Fruit fly (Drosophila melanogaster) whole organism, wandering third instar larva: ENCODE measurements around the gene CG42523.

ENCODE experiments used
- Abd-B ChIP-seq: fragments of >200 bp; optimal IDR thresholded peaks from 2 replicates; lab custom pipeline; 2017; ENCODE audit warnings: missing biosample characterization, missing genetic modification characterization
- CG32264 ChIP-seq: fragments of 200-800 bp; sonication (Bioruptor generic); optimal IDR thresholded peaks from 2 replicates; lab custom pipeline; 2016; ENCODE audit warnings: missing biosample characterization, missing genetic modification characterization
- CG9705 ChIP-seq: fragments of 200-800 bp; sonication (Bioruptor generic); optimal IDR thresholded peaks from 2 replicates; lab custom pipeline; 2018; ENCODE audit warnings: missing biosample characterization, mild to moderate bottlenecking, missing genetic modification characterization
- CrebA ChIP-seq: fragments of 200-800 bp; sonication (Bioruptor generic); optimal IDR thresholded peaks from 2 replicates; lab custom pipeline; 2016; ENCODE audit warnings: missing biosample characterization, mild to moderate bottlenecking, missing genetic modification characterization, borderline replicate concordance
- Dfd ChIP-seq: fragments of >200 bp; optimal IDR thresholded peaks from 2 replicates; lab custom pipeline; 2017; ENCODE audit warnings: missing biosample characterization, missing genetic modification characterization
- Dif ChIP-seq: fragments of 200-275, 200-300 bp; sonication (Bioruptor generic); optimal IDR thresholded peaks from 2 replicates; lab custom pipeline; 2018; ENCODE audit warnings: missing biosample characterization, missing genetic modification characterization; ENCODE audit not compliant: partially characterized antibody
- GATAd ChIP-seq: sonication (Bioruptor generic); optimal IDR thresholded peaks from 2 replicates; lab custom pipeline; 2016; ENCODE audit warnings: missing biosample characterization, missing genetic modification characterization
- HLH106 ChIP-seq: fragments of 200-800 bp; optimal IDR thresholded peaks from 3 replicates; lab custom pipeline; 2019; ENCODE audit warnings: missing biosample characterization, mild to moderate bottlenecking, missing genetic modification characterization, moderate library complexity
- Hnf4 ChIP-seq: fragments of 200-800 bp; sonication (Bioruptor generic); optimal IDR thresholded peaks from 2 replicates; lab custom pipeline; 2016; ENCODE audit warnings: missing biosample characterization, mild to moderate bottlenecking, missing genetic modification characterization
- Hr78 ChIP-seq: fragments of >200 bp; optimal IDR thresholded peaks from 2 replicates; lab custom pipeline; 2017; ENCODE audit warnings: missing biosample characterization, missing genetic modification characterization
- Hr83 ChIP-seq: fragments of 200-300 bp; sonication (Bioruptor generic); optimal IDR thresholded peaks from 2 replicates; lab custom pipeline; 2016; ENCODE audit warnings: missing biosample characterization, mild to moderate bottlenecking, missing genetic modification characterization, moderate library complexity; ENCODE audit not compliant: poor library complexity, severe bottlenecking
- Jra ChIP-seq: sonication (Bioruptor generic); optimal IDR thresholded peaks from 2 replicates; lab custom pipeline; 2016; ENCODE audit warnings: missing biosample characterization, missing genetic modification characterization
- Mio ChIP-seq: sonication (Bioruptor generic); optimal IDR thresholded peaks from 2 replicates; lab custom pipeline; 2016; ENCODE audit warnings: missing biosample characterization, missing genetic modification characterization
- Myc ChIP-seq: fragments of >200 bp; optimal IDR thresholded peaks from 2 replicates; lab custom pipeline; 2017
- N ChIP-seq: fragments of >200 bp; optimal IDR thresholded peaks from 2 replicates; lab custom pipeline; 2018; ENCODE audit warnings: missing biosample characterization, missing external identifiers, missing genetic modification characterization
- OdsH ChIP-seq: fragments of 200-800 bp; sonication (Bioruptor generic); optimal IDR thresholded peaks from 2 replicates; lab custom pipeline; 2016; ENCODE audit warnings: missing biosample characterization, mild to moderate bottlenecking, missing genetic modification characterization
- Rel ChIP-seq, 2 experiments: fragments of 200-800 bp; sonication (Bioruptor generic) in 1 of 2; optimal IDR thresholded peaks; 2 replicates in 1 of 2; 3 replicates in 1 of 2; lab custom pipeline; 2016 to 2019; ENCODE audit warnings: mild to moderate bottlenecking in 2 of 2, missing biosample characterization in 2 of 2, missing genetic modification characterization in 2 of 2, moderate library complexity in 1 of 2
- Sp1 ChIP-seq: fragments of 200-800 bp; sonication (Bioruptor generic); optimal IDR thresholded peaks from 3 replicates; lab custom pipeline; 2019; ENCODE audit warnings: missing biosample characterization, mild to moderate bottlenecking, missing genetic modification characterization, moderate library complexity
- Vsx2 ChIP-seq: fragments of 200-300, 225-300 bp; sonication (Bioruptor generic); optimal IDR thresholded peaks from 2 replicates; lab custom pipeline; 2018; ENCODE audit warnings: missing biosample characterization, missing genetic modification characterization; ENCODE audit not compliant: partially characterized antibody
- br ChIP-seq: fragments of 200-800 bp; sonication (Bioruptor generic); optimal IDR thresholded peaks from 2 replicates; lab custom pipeline; 2016; ENCODE audit warnings: missing biosample characterization, missing genetic modification characterization
- brk ChIP-seq: fragments of 200-800 bp; sonication (Bioruptor generic); optimal IDR thresholded peaks from 2 replicates; lab custom pipeline; 2016; ENCODE audit warnings: missing biosample characterization, mild to moderate bottlenecking, missing genetic modification characterization
- dl ChIP-seq, 2 experiments: fragments of 175-275, 200-275 bp in 1 of 2; fragments of 200-275 bp in 1 of 2; sonication (Bioruptor generic); optimal IDR thresholded peaks; lab custom pipeline; 2018; ENCODE audit warnings: mild to moderate bottlenecking in 2 of 2, missing biosample characterization in 2 of 2, missing genetic modification characterization in 2 of 2, moderate library complexity in 2 of 2; ENCODE audit not compliant: partially characterized antibody in 2 of 2, insufficient read depth in 1 of 2
- dmrt93B ChIP-seq: fragments of 200-800 bp; sonication (Bioruptor generic); optimal IDR thresholded peaks from 2 replicates; lab custom pipeline; 2018; ENCODE audit warnings: missing biosample characterization, mild to moderate bottlenecking, missing genetic modification characterization
- dsf ChIP-seq: sonication (Bioruptor generic); optimal IDR thresholded peaks from 2 replicates; lab custom pipeline; 2016; ENCODE audit warnings: missing biosample characterization, missing genetic modification characterization, borderline replicate concordance
- ey ChIP-seq: fragments of 200-800 bp; sonication (Bioruptor generic); optimal IDR thresholded peaks from 2 replicates; lab custom pipeline; 2016; ENCODE audit warnings: missing biosample characterization, missing genetic modification characterization
- foxo ChIP-seq, 2 experiments: fragments of 200-800 bp; sonication (Bioruptor generic); optimal IDR thresholded peaks; 2 replicates in 1 of 2; 3 replicates in 1 of 2; lab custom pipeline; 2016 to 2017; ENCODE audit warnings: missing biosample characterization in 2 of 2, missing genetic modification characterization in 2 of 2
- fru ChIP-seq: fragments of 200-800 bp; sonication (Bioruptor generic); optimal IDR thresholded peaks from 3 replicates; lab custom pipeline; 2016; ENCODE audit warnings: missing biosample characterization, mild to moderate bottlenecking, missing genetic modification characterization
- h ChIP-seq: fragments of 200-800 bp; sonication (Bioruptor generic); optimal IDR thresholded peaks from 3 replicates; lab custom pipeline; 2016; ENCODE audit warnings: missing biosample characterization, mild to moderate bottlenecking, missing genetic modification characterization
- jim ChIP-seq: fragments of 175-275, 200-325 bp; sonication (Bioruptor generic); optimal IDR thresholded peaks from 2 replicates; lab custom pipeline; 2016; ENCODE audit warnings: missing biosample characterization, mild to moderate bottlenecking, missing genetic modification characterization
- lola ChIP-seq: fragments of >200 bp; optimal IDR thresholded peaks from 2 replicates; lab custom pipeline; 2017; ENCODE audit warnings: missing biosample characterization, missing genetic modification characterization
- pan ChIP-seq: fragments of >200 bp; optimal IDR thresholded peaks from 2 replicates; lab custom pipeline; 2017
- psq ChIP-seq: fragments of 200-800 bp; sonication (Bioruptor generic); optimal IDR thresholded peaks from 3 replicates; lab custom pipeline; 2017; ENCODE audit warnings: missing biosample characterization, mild to moderate bottlenecking, missing genetic modification characterization, moderate library complexity
- rgr ChIP-seq: fragments of 200-800 bp; sonication (Bioruptor generic); optimal IDR thresholded peaks from 3 replicates; lab custom pipeline; 2016; ENCODE audit warnings: missing biosample characterization, mild to moderate bottlenecking, missing genetic modification characterization
- sage ChIP-seq: fragments of 200-800 bp; sonication (Bioruptor generic); optimal IDR thresholded peaks from 2 replicates; lab custom pipeline; 2016; ENCODE audit warnings: missing biosample characterization, mild to moderate bottlenecking, missing genetic modification characterization
- sv ChIP-seq: fragments of 200-800 bp; sonication (Bioruptor generic); optimal IDR thresholded peaks from 3 replicates; lab custom pipeline; 2016; ENCODE audit warnings: missing biosample characterization, missing genetic modification characterization
- tai ChIP-seq: sonication (Bioruptor generic); optimal IDR thresholded peaks from 2 replicates; lab custom pipeline; 2016; ENCODE audit warnings: missing biosample characterization, missing genetic modification characterization
- usp ChIP-seq: fragments of >200 bp; optimal IDR thresholded peaks from 2 replicates; lab custom pipeline; 2017; ENCODE audit warnings: missing biosample characterization, missing genetic modification characterization
- woc ChIP-seq: sonication (Bioruptor generic); optimal IDR thresholded peaks from 2 replicates; lab custom pipeline; 2016; ENCODE audit warnings: missing biosample characterization, mild to moderate bottlenecking, missing genetic modification characterization

Gene CG42523

DNA sequence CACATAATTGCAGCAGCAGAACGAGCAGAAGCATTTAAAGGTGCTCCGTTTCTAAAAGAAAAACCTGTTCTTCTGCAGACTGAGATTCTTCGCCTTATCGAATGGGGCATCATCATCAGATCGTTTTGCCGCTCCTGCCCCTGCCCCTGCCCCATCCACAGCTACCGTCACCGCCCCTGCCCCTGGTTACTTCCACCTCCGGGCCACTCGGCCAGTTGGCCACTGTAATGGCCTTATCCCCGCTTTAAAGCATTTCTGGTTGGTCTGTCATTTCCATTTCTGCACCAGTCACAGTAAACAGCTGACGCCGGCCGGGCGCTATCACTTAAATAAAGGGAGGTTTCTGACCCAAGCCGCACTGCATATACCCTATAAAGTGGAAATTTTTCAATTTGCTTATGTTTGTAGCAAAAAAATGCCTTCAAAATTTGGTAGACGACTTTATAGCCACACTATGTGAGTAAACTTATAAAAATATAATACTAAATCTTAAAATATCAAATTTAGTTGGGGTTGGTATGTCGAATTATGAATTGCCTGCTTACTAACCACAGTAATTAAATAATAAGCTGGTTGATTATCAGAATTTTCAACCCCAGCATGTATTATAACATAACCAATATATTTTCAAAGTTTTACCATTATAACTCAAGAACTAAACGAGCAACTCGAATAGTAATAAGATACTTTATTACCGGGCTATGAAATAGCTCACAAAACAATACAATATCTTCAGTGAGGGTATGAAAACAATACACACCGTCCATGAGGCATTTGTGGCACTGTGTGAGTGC is 48.2 kb downstream of the CG42523 start:
- TF ChIP-seq Hr78 (GFP tag; lab: Kevin White, UChicago), result no peak
- peak; percentile 75 for TF ChIP-seq HLH106
- peak; percentile 62 for TF ChIP-seq fru (GFP tag; lab: Kevin White, UChicago)
- TF ChIP-seq Mio (GFP tag; lab: Kevin White, UChicago), result no peak
- peak; percentile 93 for TF ChIP-seq woc (GFP tag; lab: Kevin White, UChicago)
- peak; percentile 49 for TF ChIP-seq Hnf4
- peak; percentile 69 for TF ChIP-seq psq (GFP tag; lab: Kevin White, UChicago)
- TF ChIP-seq Myc (lab: Kevin White, UChicago), result no peak
- TF ChIP-seq N (GFP tag; lab: Kevin White, UChicago), result no peak
- no peak for TF ChIP-seq Vsx2 (GFP tag; lab: Kevin White, UChicago)
- peak; percentile 68 for TF ChIP-seq OdsH (GFP tag; lab: Kevin White, UChicago)
- TF ChIP-seq CG32264 (GFP tag; lab: Kevin White, UChicago), result no peak
- TF ChIP-seq dl (GFP tag; optimal IDR thresholded peaks at IDR 0.05; lab: Kevin White, UChicago; ENCODE audit: insufficient read depth in 1 of 2, partially characterized antibody in 2 of 2), result no peak
- no peak for TF ChIP-seq usp (GFP tag; lab: Kevin White, UChicago)
- peak; percentile 45 for TF ChIP-seq br
- TF ChIP-seq sage, result no peak
- peak; percentile 58 for TF ChIP-seq h (GFP tag; lab: Kevin White, UChicago)
- TF ChIP-seq CrebA (GFP tag; lab: Kevin White, UChicago), result no peak
- no peak for TF ChIP-seq pan
- no peak for TF ChIP-seq GATAd (GFP tag; lab: Kevin White, UChicago)
- TF ChIP-seq ey (GFP tag; lab: Kevin White, UChicago), result peak; percentile 60
- TF ChIP-seq Dif (GFP tag; lab: Kevin White, UChicago), result no peak
- peak; percentile 57 for TF ChIP-seq rgr (GFP tag; lab: Kevin White, UChicago)
- TF ChIP-seq Dfd (GFP tag; lab: Kevin White, UChicago), result no peak
- TF ChIP-seq sv, result peak; percentile 51
- TF ChIP-seq Abd-B, result no peak
- peak; percentile 31 for TF ChIP-seq tai
- peak; percentile 82 for TF ChIP-seq Sp1 (GFP tag; lab: Kevin White, UChicago)
- no peak for TF ChIP-seq Jra
- TF ChIP-seq dmrt93B (GFP tag; lab: Kevin White, UChicago), result peak; percentile 64
- TF ChIP-seq brk (GFP tag; lab: Kevin White, UChicago), result peak; percentile 20
- TF ChIP-seq CG9705 (GFP tag; lab: Kevin White, UChicago), result peak; percentile 60
- TF ChIP-seq lola (GFP tag; lab: Kevin White, UChicago), result no peak
- peak in 1 of 2 experiments; percentile 70 for TF ChIP-seq foxo (GFP tag; optimal IDR thresholded peaks at IDR 0.05; lab: Kevin White, UChicago)
- TF ChIP-seq Hr83 (GFP tag; lab: Kevin White, UChicago), result no peak
- TF ChIP-seq Rel (GFP tag; optimal IDR thresholded peaks at IDR 0.05; lab: Kevin White, UChicago), result no peak
- no peak for TF ChIP-seq Rel (tag; optimal IDR thresholded peaks at IDR 0.05; lab: Kevin White, UChicago)
- TF ChIP-seq jim (GFP tag; lab: Kevin White, UChicago), result no peak
- TF ChIP-seq dsf (GFP tag; lab: Kevin White, UChicago), result peak; percentile 5

dm6 chr2L:4811491-4812058 is 48.9 kb downstream of the CG42523 start:
- TF ChIP-seq N (GFP tag; lab: Kevin White, UChicago) (peak; percentile 98), usp (GFP tag; lab: Kevin White, UChicago) (no peak), jim (GFP tag; lab: Kevin White, UChicago) (no peak), dmrt93B (GFP tag; lab: Kevin White, UChicago) (no peak), Rel (GFP tag; optimal IDR thresholded peaks at IDR 0.05; lab: Kevin White, UChicago) (peak; percentile 97), Rel (tag; optimal IDR thresholded peaks at IDR 0.05; lab: Kevin White, UChicago) (peak; percentile 77), woc (GFP tag; lab: Kevin White, UChicago) (no peak), OdsH (GFP tag; lab: Kevin White, UChicago) (peak; percentile 8), Mio (GFP tag; lab: Kevin White, UChicago) (no peak), Dif (GFP tag; lab: Kevin White, UChicago) (peak; percentile 94), sv (no peak), Hnf4 (peak; percentile 21), fru (GFP tag; lab: Kevin White, UChicago) (peak; percentile 92), Myc (lab: Kevin White, UChicago) (no peak), h (GFP tag; lab: Kevin White, UChicago) (no peak), HLH106 (peak; percentile 14), dsf (GFP tag; lab: Kevin White, UChicago) (no peak), br (no peak), lola (GFP tag; lab: Kevin White, UChicago) (no peak), sage (no peak), psq (GFP tag; lab: Kevin White, UChicago) (no peak), CG32264 (GFP tag; lab: Kevin White, UChicago) (no peak), Hr78 (GFP tag; lab: Kevin White, UChicago) (peak; percentile 45), Abd-B (peak; percentile 75), Sp1 (GFP tag; lab: Kevin White, UChicago) (no peak), CG9705 (GFP tag; lab: Kevin White, UChicago) (no peak), CrebA (GFP tag; lab: Kevin White, UChicago) (peak; percentile 95), rgr (GFP tag; lab: Kevin White, UChicago) (no peak), ey (GFP tag; lab: Kevin White, UChicago) (no peak), foxo (GFP tag; optimal IDR thresholded peaks at IDR 0.05; lab: Kevin White, UChicago) (peak in 1 of 2 experiments; percentile 75), Jra (peak; percentile 57), Dfd (GFP tag; lab: Kevin White, UChicago) (no peak), brk (GFP tag; lab: Kevin White, UChicago) (peak; percentile 47), tai (no peak), Vsx2 (GFP tag; lab: Kevin White, UChicago) (peak; percentile 76), dl (GFP tag; optimal IDR thresholded peaks at IDR 0.05; lab: Kevin White, UChicago; ENCODE audit: insufficient read depth in 1 of 2, partially characterized antibody in 2 of 2) (peak; percentile 40 to 70), Hr83 (GFP tag; lab: Kevin White, UChicago) (peak; percentile 24), GATAd (GFP tag; lab: Kevin White, UChicago) (no peak)
